Worm (Caenorhabditis elegans): ENCODE results near the gene srh-167.

DNA sequence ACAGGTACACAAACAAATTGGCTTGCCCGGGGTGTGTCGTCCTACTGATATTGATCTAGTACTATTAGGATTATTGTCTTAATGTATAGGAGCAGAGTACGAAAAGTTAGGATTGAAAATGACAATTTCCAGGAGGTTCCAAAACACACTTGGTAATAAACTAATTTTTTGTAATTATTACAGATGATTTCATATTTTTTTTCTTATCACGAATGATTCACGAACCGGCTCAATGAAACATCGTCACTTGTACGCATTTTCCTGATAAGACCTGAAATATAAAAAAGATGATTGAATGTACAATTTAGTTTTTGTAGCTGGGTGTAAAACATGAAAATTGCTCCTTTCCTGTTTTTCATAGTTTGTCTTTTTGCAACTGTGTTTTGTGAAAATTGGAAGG is 31.1 kb upstream of the srh-167 start, which contains the start of the genes C31A11.13 and oac-6:
- TF ChIP-seq W03F9.2 (tag; optimal IDR thresholded peaks at IDR 0.05), result no peak
- no peak for TF ChIP-seq him-1 (tag; optimal IDR thresholded peaks at IDR 0.05)
- TF ChIP-seq dao-5 (tag; optimal IDR thresholded peaks at IDR 0.05), result no peak
